Worm (Caenorhabditis elegans) whole organism, L4 larva: ENCODE data around the gene hlh-13.

Experiments used
- Y75B8A.6 ChIP-seq: fragments of 200-800 bp; sonication (Bioruptor generic); IDR thresholded peaks from 2 replicates; pipeline ENCODE4 v1.3.6; 2022; ENCODE audit warnings: missing genetic modification reagents, missing genetic modification characterization, missing compliant biosample characterization
- ZK337.2 ChIP-seq: fragments of 200-800 bp; sonication (Bioruptor generic); IDR thresholded peaks from 2 replicates; pipeline ENCODE4 v1.3.6; 2022; ENCODE audit warnings: missing genetic modification reagents, missing genetic modification characterization, missing compliant biosample characterization
- aha-1 ChIP-seq: fragments of 150-350 bp; peaks from one replicate; lab custom pipeline; 2014; ENCODE audit warnings: missing biosample characterization, missing genetic modification characterization
- arid-1 ChIP-seq: fragments of 200-800 bp; sonication (Bioruptor generic); conservative IDR thresholded peaks from 2 replicates; pipeline ENCODE4 v1.3.6; 2022; ENCODE audit warnings: missing genetic modification reagents, missing genetic modification characterization, missing compliant biosample characterization
- ceh-20 ChIP-seq: fragments of 200-800 bp; sonication (Bioruptor generic); IDR thresholded peaks from 2 replicates; pipeline ENCODE4 v1.3.6; 2022; ENCODE audit warnings: missing genetic modification reagents, missing genetic modification characterization, missing compliant biosample characterization
- ceh-62 ChIP-seq: sonication (generic microtip); optimal IDR thresholded peaks from 2 replicates; lab custom pipeline; 2017; ENCODE audit warnings: missing biosample characterization, missing genetic modification characterization
- ctbp-1 ChIP-seq: fragments of 200-800 bp; sonication (Bioruptor generic); IDR thresholded peaks from 2 replicates; pipeline ENCODE4 v1.3.6; 2022; ENCODE audit warnings: missing genetic modification reagents, missing genetic modification characterization, missing compliant biosample characterization
- daf-16 ChIP-seq, 3 experiments: sonication (generic microtip); optimal IDR thresholded peaks; 2 replicates each; lab custom pipeline; 2016 to 2017; ENCODE audit warnings: missing genetic modification characterization in 3 of 3, missing genetic modification reagents in 3 of 3, mild to moderate bottlenecking in 2 of 3, missing compliant biosample characterization in 2 of 3, missing biosample characterization in 1 of 3, moderate library complexity in 1 of 3
- dmd-6 ChIP-seq: fragments of 200-800 bp; sonication (Bioruptor generic); IDR thresholded peaks from 2 replicates; pipeline ENCODE4 v1.3.6; 2022; ENCODE audit warnings: missing genetic modification reagents, missing genetic modification characterization, missing compliant biosample characterization
- dmd-8 ChIP-seq: fragments of 200-800 bp; sonication (Bioruptor generic); IDR thresholded peaks from 2 replicates; pipeline ENCODE4 v1.3.6; 2022; ENCODE audit warnings: missing genetic modification characterization, missing compliant biosample characterization
- egl-43 ChIP-seq: fragments of 200-800 bp; sonication (Bioruptor generic); IDR thresholded peaks from 2 replicates; pipeline ENCODE4 v1.3.6; 2022; ENCODE audit warnings: missing genetic modification reagents, missing genetic modification characterization, missing compliant biosample characterization
- fkh-10 ChIP-seq: fragments of 150-350 bp; optimal IDR thresholded peaks from 2 replicates; lab custom pipeline; 2014; ENCODE audit warnings: missing biosample characterization, missing genetic modification reagents, missing genetic modification characterization
- hif-1 ChIP-seq, 2 experiments: sonication (generic microtip); optimal IDR thresholded peaks; 2 replicates each; lab custom pipeline; 2016 to 2017; ENCODE audit warnings: missing compliant biosample characterization in 2 of 2, missing genetic modification characterization in 2 of 2, missing genetic modification reagents in 2 of 2, missing genotype in 2 of 2, mild to moderate bottlenecking in 1 of 2
- hlh-11 ChIP-seq: fragments of 200-800 bp; sonication (Bioruptor generic); optimal IDR thresholded peaks from 2 replicates; lab custom pipeline; 2018; ENCODE audit warnings: mild to moderate bottlenecking, missing genetic modification characterization, missing compliant biosample characterization
- jun-1 ChIP-seq: fragments of 150-350 bp; optimal IDR thresholded peaks from 2 replicates; lab custom pipeline; 2014; ENCODE audit warnings: missing biosample characterization, missing genetic modification reagents, missing genetic modification characterization
- lin-13 ChIP-seq: fragments of 150-350 bp; optimal IDR thresholded peaks from 2 replicates; lab custom pipeline; 2014; ENCODE audit warnings: missing biosample characterization, missing genetic modification reagents, missing genetic modification characterization
- lin-15B ChIP-seq: fragments of 150-350 bp; sonication (generic microtip); optimal IDR thresholded peaks from 3 replicates; lab custom pipeline; 2014; ENCODE audit warnings: missing biosample characterization, missing genetic modification characterization
- lsy-2 ChIP-seq, 2 experiments: fragments of 150-350 bp in 1 of 2; sonication (generic microtip) in 1 of 2; optimal IDR thresholded peaks; 2 replicates each; lab custom pipeline; 2014 to 2017; ENCODE audit warnings: missing biosample characterization in 2 of 2, missing genetic modification characterization in 2 of 2
- mdl-1 ChIP-seq, 2 experiments: fragments of 150-350 bp in 1 of 2; sonication (generic microtip) in 1 of 2; optimal IDR thresholded peaks; 2 replicates each; lab custom pipeline; 2014 to 2017; ENCODE audit warnings: missing biosample characterization in 2 of 2, missing genetic modification characterization in 2 of 2
- mep-1 ChIP-seq: fragments of 150-350 bp; sonication (generic microtip); optimal IDR thresholded peaks from 3 replicates; lab custom pipeline; 2014; ENCODE audit warnings: missing biosample characterization, missing genetic modification characterization
- mxl-2 ChIP-seq: fragments of 200-800 bp; sonication (Bioruptor generic); conservative IDR thresholded peaks from 2 replicates; pipeline ENCODE4 v1.3.6; 2022; ENCODE audit warnings: missing genetic modification reagents, missing genetic modification characterization, missing compliant biosample characterization
- nhr-102 ChIP-seq: sonication (generic microtip); optimal IDR thresholded peaks from 2 replicates; lab custom pipeline; 2016; ENCODE audit warnings: mild to moderate bottlenecking, missing genetic modification characterization, moderate library complexity, missing compliant biosample characterization
- nhr-11 ChIP-seq: fragments of 150-350 bp; optimal IDR thresholded peaks from 2 replicates; lab custom pipeline; 2014; ENCODE audit warnings: missing biosample characterization, missing genetic modification characterization
- nhr-28 ChIP-seq: fragments of 150-350 bp; optimal IDR thresholded peaks from 2 replicates; lab custom pipeline; 2014; ENCODE audit warnings: missing biosample characterization, missing genetic modification characterization
- nhr-6 ChIP-seq: fragments of 150-350 bp; optimal IDR thresholded peaks from 2 replicates; lab custom pipeline; 2014; ENCODE audit warnings: missing biosample characterization, missing genetic modification characterization
- nhr-76 ChIP-seq: fragments of 150-350 bp; optimal IDR thresholded peaks from 2 replicates; lab custom pipeline; 2014; ENCODE audit warnings: missing biosample characterization, missing genetic modification characterization
- pha-4 ChIP-seq, 2 experiments: fragments of 150-350 bp in 1 of 2; fragments of 200-800 bp in 1 of 2; sonication (Bioruptor generic) in 1 of 2; IDR thresholded peaks in 1 of 2; optimal IDR thresholded peaks in 1 of 2; 2 replicates each; pipeline versions ENCODE4 v1.3.6 to Lab custom; 2014 to 2022; ENCODE audit warnings: missing genetic modification characterization in 2 of 2, missing genetic modification reagents in 2 of 2, missing biosample characterization in 1 of 2, missing compliant biosample characterization in 1 of 2
- spr-3 ChIP-seq: fragments of 200-800 bp; sonication (Bioruptor generic); optimal IDR thresholded peaks from 2 replicates; lab custom pipeline; 2018; ENCODE audit warnings: mild to moderate bottlenecking, missing genetic modification characterization, missing compliant biosample characterization
- unc-39 ChIP-seq: sonication (generic microtip); optimal IDR thresholded peaks from 2 replicates; lab custom pipeline; 2017; ENCODE audit warnings: missing biosample characterization, missing genetic modification characterization
- unc-62 ChIP-seq, 3 experiments: fragments of 150-350 bp in 1 of 3; sonication (generic microtip); optimal IDR thresholded peaks in 2 of 3; peaks in 1 of 3; 1 replicate in 1 of 3; 2 replicates in 2 of 3; lab custom pipeline; 2014 to 2017; ENCODE audit warnings: missing biosample characterization in 3 of 3, missing genetic modification characterization in 3 of 3, missing genetic modification reagents in 3 of 3, missing genotype in 1 of 3
- ztf-11 ChIP-seq: fragments of 150-350 bp; optimal IDR thresholded peaks from 2 replicates; lab custom pipeline; 2014; ENCODE audit warnings: missing biosample characterization, missing genetic modification characterization

Gene hlh-13

ce11 chrX:4289805-4290204, 40.8 kb downstream of the hlh-13 start:
- TF ChIP-seq unc-62 (GFP tag; optimal IDR thresholded peaks at IDR 0.05 in 1 of 2; lab: Kevin White, UChicago): peak in 1 of 2 experiments; percentile 57
- TF ChIP-seq unc-62 (tag; optimal IDR thresholded peaks at IDR 0.05; lab: Kevin White, UChicago): no peak
- TF ChIP-seq spr-3 (GFP tag; lab: Kevin White, UChicago): no peak
- no peak for TF ChIP-seq ceh-20 (GFP tag; lab: Robert Waterston, UW)
- TF ChIP-seq aha-1: peak; percentile 74
- TF ChIP-seq pha-4 (GFP tag; IDR thresholded peaks at IDR 0.05; lab: Robert Waterston, UW): no peak
- TF ChIP-seq pha-4 (tag; optimal IDR thresholded peaks at IDR 0.05; lab: Kevin White, UChicago): no peak

ce11 chrX:4294957-4295356, 45.9 kb downstream of the hlh-13 start:
- TF ChIP-seq hlh-11 (tag; lab: Kevin White, UChicago) (peak; percentile 41), fkh-10 (GFP tag; lab: Kevin White, UChicago) (peak; percentile 27), mep-1 (tag; lab: Kevin White, UChicago) (peak; percentile 32), daf-16 (GFP tag; optimal IDR thresholded peaks at IDR 0.05; lab: Kevin White, UChicago) (no peak), daf-16 (tag; optimal IDR thresholded peaks at IDR 0.05; lab: Kevin White, UChicago) (peak; percentile 48), nhr-11 (no peak), nhr-28 (peak; percentile 28), lsy-2 (tag; optimal IDR thresholded peaks at IDR 0.05; lab: Kevin White, UChicago) (no peak), dmd-6 (GFP tag; lab: Robert Waterston, UW) (peak; percentile 9; the same call in 1 of the 2 replicates), nhr-76 (tag; lab: Kevin White, UChicago) (no peak)

DNA sequence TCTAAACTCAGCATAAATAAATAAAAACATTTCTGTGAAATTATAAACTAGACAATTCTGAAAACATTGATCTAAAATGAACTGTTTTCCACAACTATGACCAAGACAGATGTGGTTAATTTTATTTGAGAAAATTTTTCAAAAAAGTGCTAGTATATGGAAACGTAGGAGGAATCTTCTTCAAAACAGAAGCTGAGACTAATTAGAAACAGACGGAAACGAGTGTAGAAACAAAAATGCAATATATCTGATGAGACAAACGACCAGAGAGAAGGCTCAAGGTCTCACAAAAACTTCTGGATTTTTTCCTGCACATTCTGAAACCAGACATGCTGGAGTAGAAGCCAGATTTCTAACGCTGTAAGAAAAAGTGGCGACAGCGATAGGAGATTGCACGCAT, 46.9 kb downstream of the hlh-13 start:
- no peak for TF ChIP-seq egl-43 (GFP tag; lab: Robert Waterston, UW)
- TF ChIP-seq unc-62 (GFP tag; optimal IDR thresholded peaks at IDR 0.05 in 1 of 2; lab: Kevin White, UChicago): no peak
- no peak for TF ChIP-seq unc-62 (tag; optimal IDR thresholded peaks at IDR 0.05; lab: Kevin White, UChicago)
- TF ChIP-seq jun-1 (tag; lab: Kevin White, UChicago): no peak
- TF ChIP-seq mep-1 (tag; lab: Kevin White, UChicago): no peak
- no peak for TF ChIP-seq ceh-62 (tag; lab: Kevin White, UChicago)
- no peak for TF ChIP-seq pha-4 (GFP tag; IDR thresholded peaks at IDR 0.05; lab: Robert Waterston, UW)
- no peak for TF ChIP-seq pha-4 (tag; optimal IDR thresholded peaks at IDR 0.05; lab: Kevin White, UChicago)
- no peak for TF ChIP-seq ztf-11 (tag; lab: Kevin White, UChicago)
- no peak for TF ChIP-seq lsy-2 (tag; optimal IDR thresholded peaks at IDR 0.05; lab: Kevin White, UChicago)
- TF ChIP-seq nhr-102: no peak
- no peak for TF ChIP-seq arid-1 (GFP tag; lab: Robert Waterston, UW)
- no peak for TF ChIP-seq hlh-11 (tag; lab: Kevin White, UChicago)
- no peak for TF ChIP-seq mdl-1 (tag; optimal IDR thresholded peaks at IDR 0.05; lab: Kevin White, UChicago)
- no peak for TF ChIP-seq lin-15B (tag; lab: Kevin White, UChicago)
- no peak for TF ChIP-seq unc-39 (tag; lab: Kevin White, UChicago)
- TF ChIP-seq mxl-2 (GFP tag; lab: Robert Waterston, UW): no peak
- TF ChIP-seq lin-13 (GFP tag; lab: Kevin White, UChicago): no peak
- TF ChIP-seq dmd-8 (GFP tag; lab: Robert Waterston, UW): no peak

ce11 chrX:4297452-4297851, 48.4 kb downstream of the hlh-13 start, which contains the start of gene paf-2:
paf-2 (minus strand) TSS chrX:4297741.
- TF ChIP-seq aha-1 (peak; percentile 13), ZK337.2 (no peak), ctbp-1 (0 out of 2 replicates have a peak, but pooled peaks have one; percentile 24), hif-1 (tag; optimal IDR thresholded peaks at IDR 0.05; lab: Kevin White, UChicago) (peak in 1 of 2 experiments; percentile 1), hlh-11 (tag; lab: Kevin White, UChicago) (no peak), mep-1 (tag; lab: Kevin White, UChicago) (peak; percentile 22), unc-62 (GFP tag; optimal IDR thresholded peaks at IDR 0.05 in 1 of 2; lab: Kevin White, UChicago) (peak in 1 of 2 experiments; percentile 68), unc-62 (tag; optimal IDR thresholded peaks at IDR 0.05; lab: Kevin White, UChicago) (no peak), Y75B8A.6 (GFP tag; lab: Robert Waterston, UW) (no peak), nhr-6 (tag; lab: Kevin White, UChicago) (no peak), lsy-2 (tag; optimal IDR thresholded peaks at IDR 0.05; lab: Kevin White, UChicago) (no peak)
